Fruit fly (Drosophila melanogaster) whole organism, pupa: ENCODE data around the gene CG15743.
A peak's percentile ranks its signal among the peaks of the same experiment; 100 is the strongest.

Source experiments
- CG10348 ChIP-seq: fragments of 200-800 bp; sonication (Bioruptor generic); IDR thresholded peaks from 2 replicates; pipeline ENCODE4 v1.3.6; 2022; ENCODE audit warnings: missing biosample characterization, missing genetic modification characterization
- CG12605 ChIP-seq: fragments of 200-800 bp; sonication (Bioruptor generic); IDR thresholded peaks from 2 replicates; pipeline ENCODE4 v1.3.6; 2022; ENCODE audit warnings: missing biosample characterization, missing genetic modification characterization
- CG13204 ChIP-seq: fragments of 200-800 bp; sonication (Bioruptor generic); optimal IDR thresholded peaks from 2 replicates; lab custom pipeline; 2018; ENCODE audit warnings: missing biosample characterization, mild to moderate bottlenecking, missing genetic modification characterization, moderate library complexity
- CG14655 ChIP-seq: fragments of 200-800 bp; sonication (Bioruptor generic); optimal IDR thresholded peaks from 3 replicates; lab custom pipeline; 2017; ENCODE audit warnings: mild to moderate bottlenecking, missing biosample characterization, missing genetic modification reagents, missing genetic modification characterization
- CG15710 ChIP-seq: fragments of 200-800 bp; sonication (Bioruptor generic); optimal IDR thresholded peaks from 2 replicates; lab custom pipeline; 2018; ENCODE audit warnings: missing biosample characterization, mild to moderate bottlenecking, missing genetic modification characterization, moderate library complexity
- CG17806 ChIP-seq: fragments of 200-800 bp; sonication (Bioruptor generic); optimal IDR thresholded peaks from 2 replicates; lab custom pipeline; 2018; ENCODE audit warnings: missing biosample characterization, mild to moderate bottlenecking, missing genetic modification characterization, moderate library complexity
- CG32121 ChIP-seq: fragments of 200-800 bp; sonication (Bioruptor generic); IDR thresholded peaks from 2 replicates; pipeline ENCODE4 v1.3.6; 2022; ENCODE audit warnings: missing biosample characterization, missing genetic modification characterization
- CG34367 ChIP-seq: fragments of 200-800 bp; sonication (Bioruptor generic); optimal IDR thresholded peaks from 2 replicates; lab custom pipeline; 2018; ENCODE audit warnings: missing biosample characterization, mild to moderate bottlenecking, missing genetic modification characterization
- CG4496 ChIP-seq: fragments of 200-800 bp; sonication (Bioruptor generic); IDR thresholded peaks from 3 replicates; pipeline ENCODE4 v1.3.6; 2022; ENCODE audit warnings: missing biosample characterization, missing genetic modification characterization
- CG8159 ChIP-seq: fragments of 200-800 bp; sonication (Bioruptor generic); optimal IDR thresholded peaks from 3 replicates; lab custom pipeline; 2018; ENCODE audit warnings: missing biosample characterization, mild to moderate bottlenecking, missing genetic modification characterization, moderate library complexity
- CG8301 ChIP-seq: fragments of 200-800 bp; sonication (Bioruptor generic); optimal IDR thresholded peaks from 2 replicates; lab custom pipeline; 2018; ENCODE audit warnings: missing biosample characterization, mild to moderate bottlenecking, missing genetic modification characterization
- CG9948 ChIP-seq: fragments of 200-800 bp; sonication (Bioruptor generic); optimal IDR thresholded peaks from 2 replicates; lab custom pipeline; 2018; ENCODE audit warnings: missing biosample characterization, mild to moderate bottlenecking, missing genetic modification characterization, moderate library complexity
- D1 ChIP-seq: fragments of 200-800 bp; sonication (Bioruptor generic); optimal IDR thresholded peaks from 2 replicates; lab custom pipeline; 2018; ENCODE audit warnings: missing biosample characterization, mild to moderate bottlenecking, missing genetic modification characterization, moderate library complexity
- EcR ChIP-seq: fragments of 200-800 bp; sonication (Bioruptor generic); optimal IDR thresholded peaks from 3 replicates; lab custom pipeline; 2019; ENCODE audit warnings: missing biosample characterization, missing genetic modification characterization, mild to moderate bottlenecking, moderate library complexity, missing genetic modification reagents
- Ets98B ChIP-seq: fragments of 200-800 bp; sonication (Bioruptor generic); IDR thresholded peaks from 2 replicates; pipeline ENCODE4 v1.3.6; 2022; ENCODE audit warnings: missing biosample characterization, missing genetic modification characterization
- Pif1A ChIP-seq: fragments of 200-800 bp; sonication (Bioruptor generic); optimal IDR thresholded peaks from 3 replicates; lab custom pipeline; 2016; ENCODE audit warnings: missing biosample characterization, missing genetic modification characterization
- Pif1B ChIP-seq: fragments of 200-800 bp; sonication (Bioruptor generic); optimal IDR thresholded peaks from 3 replicates; lab custom pipeline; 2016; ENCODE audit warnings: missing biosample characterization, missing genetic modification characterization
- Snoo ChIP-seq: fragments of 200-800 bp; sonication (Bioruptor generic); optimal IDR thresholded peaks from 3 replicates; lab custom pipeline; 2017; ENCODE audit warnings: missing biosample characterization, mild to moderate bottlenecking, missing genetic modification characterization, inconsistent platforms
- fd96Ca ChIP-seq: fragments of 200-800 bp; sonication (Bioruptor generic); IDR thresholded peaks from 3 replicates; pipeline ENCODE4 v1.3.6; 2022; ENCODE audit warnings: missing biosample characterization, missing genetic modification characterization
- gl ChIP-seq: fragments of 200-800 bp; sonication (Bioruptor generic); optimal IDR thresholded peaks from 2 replicates; lab custom pipeline; 2018; ENCODE audit warnings: missing biosample characterization, mild to moderate bottlenecking, missing genetic modification characterization
- rn ChIP-seq: fragments of 200-800 bp; sonication (Bioruptor generic); IDR thresholded peaks from 2 replicates; pipeline ENCODE4 v1.3.6; 2022; ENCODE audit warnings: missing biosample characterization, missing genetic modification characterization

The CG15743 gene

dm6 chrX:13323526-13323925 lies 38.0 kb downstream of the CG15743 start:
- TF ChIP-seq CG8159 (tag; lab: Kevin White, UChicago) (no peak), fd96Ca (GFP tag; lab: Robert Waterston, UW) (0 out of 3 replicates have a peak, but pooled peaks have one; percentile 27), CG15710 (tag; lab: Kevin White, UChicago) (no peak)

dm6 chrX:13325310-13325709 lies 39.8 kb downstream of the CG15743 start:
- peak; percentile 43; the same call in 1 of the 3 replicates for TF ChIP-seq fd96Ca (GFP tag; lab: Robert Waterston, UW)
- peak; percentile 61; the same call in 2 of the 3 replicates for TF ChIP-seq CG4496
- peak; percentile 9; the same call in 1 of the 2 replicates for TF ChIP-seq rn (GFP tag; lab: Robert Waterston, UW)
- no peak for TF ChIP-seq Pif1B (GFP tag; lab: Kevin White, UChicago)
- peak; percentile 27; the same call in 1 of the 2 replicates for TF ChIP-seq Ets98B (GFP tag; lab: Robert Waterston, UW)

dm6 chrX:13329572-13330046 lies 44.1 kb downstream of the CG15743 start, which contains the start of gene Prx2:
Prx2 (plus strand) TSS chrX:13329824.
- peak; percentile 5 for TF ChIP-seq EcR (GFP tag; lab: Kevin White, UChicago)
- TF ChIP-seq fd96Ca (GFP tag; lab: Robert Waterston, UW): no peak
- no peak for TF ChIP-seq CG17806 (tag; lab: Kevin White, UChicago)
- TF ChIP-seq rn (GFP tag; lab: Robert Waterston, UW): no peak
- TF ChIP-seq CG32121 (GFP tag; lab: Robert Waterston, UW): 0 out of 2 replicates have a peak, but pooled peaks have one; percentile 19
- TF ChIP-seq CG10348: no peak
- TF ChIP-seq CG34367 (tag; lab: Kevin White, UChicago): no peak
- no peak for TF ChIP-seq CG14655
- TF ChIP-seq CG13204 (GFP tag; lab: Kevin White, UChicago): peak; percentile 12
- no peak for TF ChIP-seq Pif1A (GFP tag; lab: Kevin White, UChicago)
- TF ChIP-seq CG4496: peak; percentile 72
- TF ChIP-seq Ets98B (GFP tag; lab: Robert Waterston, UW): peak; percentile 68; the same call in 1 of the 2 replicates
- TF ChIP-seq Snoo (tag; lab: Kevin White, UChicago): no peak
- TF ChIP-seq CG12605 (GFP tag; lab: Robert Waterston, UW): no peak

dm6 chrX:13331814-13332701 lies 46.6 kb downstream of the CG15743 start:
- TF ChIP-seq CG34367 (tag; lab: Kevin White, UChicago): peak; percentile 74
- no peak for TF ChIP-seq CG10348
- TF ChIP-seq EcR (GFP tag; lab: Kevin White, UChicago): peak; percentile 84
- peak; percentile 79 for TF ChIP-seq CG17806 (tag; lab: Kevin White, UChicago)
- TF ChIP-seq CG8159 (tag; lab: Kevin White, UChicago): peak; percentile 82
- peak; percentile 79 for TF ChIP-seq Pif1A (GFP tag; lab: Kevin White, UChicago)
- no peak for TF ChIP-seq D1 (tag; lab: Kevin White, UChicago)
- TF ChIP-seq gl: peak; percentile 73
- TF ChIP-seq CG9948 (tag; lab: Kevin White, UChicago): peak; percentile 68
- TF ChIP-seq Snoo (tag; lab: Kevin White, UChicago): peak; percentile 81
- peak; percentile 86 for TF ChIP-seq CG12605 (GFP tag; lab: Robert Waterston, UW)
- peak; percentile 55 for TF ChIP-seq rn (GFP tag; lab: Robert Waterston, UW)
- TF ChIP-seq CG4496: peak; percentile 92
- peak; percentile 73 for TF ChIP-seq Pif1B (GFP tag; lab: Kevin White, UChicago)
- TF ChIP-seq CG15710 (tag; lab: Kevin White, UChicago): peak; percentile 74
- peak; percentile 83 for TF ChIP-seq CG14655
- peak; percentile 86 for TF ChIP-seq CG32121 (GFP tag; lab: Robert Waterston, UW)
- TF ChIP-seq CG8301 (tag; lab: Kevin White, UChicago): peak; percentile 88
- TF ChIP-seq Ets98B (GFP tag; lab: Robert Waterston, UW): peak; percentile 89
- TF ChIP-seq fd96Ca (GFP tag; lab: Robert Waterston, UW): peak; percentile 90
- no peak for TF ChIP-seq CG13204 (GFP tag; lab: Kevin White, UChicago)

- TF ChIP-seq Ets98B (GFP tag; lab: Robert Waterston, UW) (no peak), rn (GFP tag; lab: Robert Waterston, UW) (no peak), gl (no peak), CG8301 (tag; lab: Kevin White, UChicago) (peak; percentile 62), D1 (tag; lab: Kevin White, UChicago) (no peak), CG17806 (tag; lab: Kevin White, UChicago) (no peak), CG4496 (no peak; the same call in 2 of the 3 replicates), Pif1B (GFP tag; lab: Kevin White, UChicago) (peak; percentile 31), CG10348 (no peak), CG9948 (tag; lab: Kevin White, UChicago) (peak; percentile 63), CG13204 (GFP tag; lab: Kevin White, UChicago) (peak; percentile 20), fd96Ca (GFP tag; lab: Robert Waterston, UW) (0 out of 3 replicates have a peak, but pooled peaks have one; percentile 34), Snoo (tag; lab: Kevin White, UChicago) (peak; percentile 1), EcR (GFP tag; lab: Kevin White, UChicago) (peak; percentile 14), CG8159 (tag; lab: Kevin White, UChicago) (peak; percentile 14), CG12605 (GFP tag; lab: Robert Waterston, UW) (0 out of 2 replicates have a peak, but pooled peaks have one; percentile 29), CG32121 (GFP tag; lab: Robert Waterston, UW) (no peak), CG14655 (peak; percentile 77), Pif1A (GFP tag; lab: Kevin White, UChicago) (peak; percentile 48), CG15710 (tag; lab: Kevin White, UChicago) (no peak), CG34367 (tag; lab: Kevin White, UChicago) (peak; percentile 6)
Observed at dm6 chrX:13332702-13333243, 47.3 kb downstream of the CG15743 start.
